Worm (Caenorhabditis elegans) whole organism, L1 larva: Measurements from ENCODE around the gene ptp-8.

ENCODE experiments used
- C04F5.9 ChIP-seq: sonication (generic microtip); optimal IDR thresholded peaks from 2 replicates; lab custom pipeline; 2016; ENCODE audit warnings: missing genetic modification characterization, missing compliant biosample characterization
- C34B4.2 ChIP-seq: sonication (generic microtip); optimal IDR thresholded peaks from 2 replicates; lab custom pipeline; 2017; ENCODE audit warnings: mild to moderate bottlenecking, missing genetic modification characterization, missing compliant biosample characterization
- F16B12.6 ChIP-seq: fragments of 150-350 bp; optimal IDR thresholded peaks from 2 replicates; lab custom pipeline; 2014; ENCODE audit warnings: missing biosample characterization, missing genetic modification characterization
- Y116A8C.19 ChIP-seq: sonication (generic microtip); optimal IDR thresholded peaks from 2 replicates; lab custom pipeline; 2016; ENCODE audit warnings: missing compliant biosample characterization, missing genetic modification characterization, borderline replicate concordance
- aha-1 ChIP-seq: fragments of 150-350 bp; optimal IDR thresholded peaks from 2 replicates; lab custom pipeline; 2014; ENCODE audit warnings: missing biosample characterization, missing genetic modification characterization
- blmp-1 ChIP-seq: fragments of 150-350 bp; optimal IDR thresholded peaks from 2 replicates; lab custom pipeline; 2014; ENCODE audit warnings: missing biosample characterization, missing genetic modification characterization
- ceh-8 ChIP-seq: fragments of 200-800 bp; sonication (Bioruptor generic); optimal IDR thresholded peaks from 2 replicates; lab custom pipeline; 2018; ENCODE audit warnings: mild to moderate bottlenecking, missing genetic modification characterization, moderate library complexity, missing compliant biosample characterization
- ceh-82 ChIP-seq, 3 experiments: fragments of 150-350 bp in 1 of 3; sonication (generic microtip) in 2 of 3; optimal IDR thresholded peaks; 2 replicates each; lab custom pipeline; 2014 to 2017; ENCODE audit warnings: missing biosample characterization in 3 of 3, missing genetic modification characterization in 3 of 3
- ceh-88 ChIP-seq: fragments of 200-800 bp; sonication (Bioruptor generic); IDR thresholded peaks from 2 replicates; pipeline ENCODE4 v1.3.6; 2022; ENCODE audit warnings: missing genetic modification characterization, missing compliant biosample characterization
- ces-1 ChIP-seq: fragments of 150-350 bp; optimal IDR thresholded peaks from 2 replicates; lab custom pipeline; 2014; ENCODE audit warnings: missing biosample characterization, missing genetic modification reagents, missing genetic modification characterization
- dpl-1 ChIP-seq, 3 experiments: fragments of 150-350 bp in 2 of 3; sonication (generic microtip) in 1 of 3; optimal IDR thresholded peaks; 2 replicates each; lab custom pipeline; 2014 to 2017; ENCODE audit warnings: missing biosample characterization in 3 of 3, missing genetic modification characterization in 3 of 3, missing genetic modification reagents in 3 of 3
- dsc-1 ChIP-seq: sonication (generic microtip); optimal IDR thresholded peaks from 2 replicates; lab custom pipeline; 2016; ENCODE audit warnings: mild to moderate bottlenecking, missing genetic modification characterization, missing compliant biosample characterization
- efl-1 ChIP-seq, 4 experiments: fragments of 150-350 bp; optimal IDR thresholded peaks in 3 of 4; peaks in 1 of 4; 1 replicate in 1 of 4; 2 replicates in 3 of 4; lab custom pipeline; 2014; ENCODE audit warnings: missing biosample characterization in 2 of 4, missing genetic modification characterization in 2 of 4, missing genetic modification reagents in 2 of 4
- egl-27 ChIP-seq, 2 experiments: fragments of 150-350 bp in 1 of 2; sonication (generic microtip); optimal IDR thresholded peaks; 3 replicates each; lab custom pipeline; 2017 to 2018; ENCODE audit warnings: missing biosample characterization in 2 of 2, missing genetic modification characterization in 2 of 2, missing genetic modification reagents in 2 of 2
- elt-2 ChIP-seq: sonication (generic microtip); optimal IDR thresholded peaks from 2 replicates; lab custom pipeline; 2016; ENCODE audit warnings: missing genetic modification characterization, mild to moderate bottlenecking, inconsistent platforms, missing compliant biosample characterization, missing genetic modification reagents
- fkh-4 ChIP-seq: sonication (generic microtip); optimal IDR thresholded peaks from 2 replicates; lab custom pipeline; 2016; ENCODE audit warnings: missing compliant biosample characterization, missing genetic modification characterization, borderline replicate concordance
- fkh-8 ChIP-seq: sonication (generic microtip); optimal IDR thresholded peaks from 2 replicates; lab custom pipeline; 2016; ENCODE audit warnings: mild to moderate bottlenecking, missing genetic modification characterization, missing compliant biosample characterization
- fos-1 ChIP-seq: fragments of 150-350 bp; optimal IDR thresholded peaks from 2 replicates; lab custom pipeline; 2014; ENCODE audit warnings: missing biosample characterization, missing genetic modification characterization
- hpl-2 ChIP-seq: fragments of 150-350 bp; optimal IDR thresholded peaks from 2 replicates; lab custom pipeline; 2014; ENCODE audit warnings: missing biosample characterization, missing genetic modification reagents, missing genetic modification characterization
- irx-1 ChIP-seq: sonication (generic microtip); optimal IDR thresholded peaks from 2 replicates; lab custom pipeline; 2016; ENCODE audit warnings: missing genetic modification characterization, missing compliant biosample characterization
- jun-1 ChIP-seq: fragments of 150-350 bp; optimal IDR thresholded peaks from 2 replicates; lab custom pipeline; 2014; ENCODE audit warnings: missing biosample characterization, missing genetic modification reagents, missing genetic modification characterization
- lin-13 ChIP-seq: fragments of 150-350 bp; optimal IDR thresholded peaks from 2 replicates; lab custom pipeline; 2014; ENCODE audit warnings: missing biosample characterization, missing genetic modification reagents, missing genetic modification characterization
- lin-14 ChIP-seq: fragments of 200-800 bp; sonication (Bioruptor generic); optimal IDR thresholded peaks from 2 replicates; lab custom pipeline; 2018; ENCODE audit warnings: mild to moderate bottlenecking, missing genetic modification characterization, moderate library complexity, missing compliant biosample characterization
- lin-15B ChIP-seq: fragments of 150-350 bp; sonication (generic microtip); optimal IDR thresholded peaks from 3 replicates; lab custom pipeline; 2014; ENCODE audit warnings: missing biosample characterization, missing genetic modification characterization
- lir-3 ChIP-seq: sonication (generic microtip); optimal IDR thresholded peaks from 2 replicates; lab custom pipeline; 2016; ENCODE audit warnings: mild to moderate bottlenecking, missing genetic modification characterization, moderate library complexity, missing compliant biosample characterization; ENCODE audit not compliant: poor library complexity
- lsy-2 ChIP-seq, 2 experiments: fragments of 150-350 bp; optimal IDR thresholded peaks; 2 replicates each; lab custom pipeline; 2014; ENCODE audit warnings: missing biosample characterization in 2 of 2, missing genetic modification characterization in 2 of 2
- mab-9 ChIP-seq: fragments of 200-800 bp; sonication (Bioruptor generic); IDR thresholded peaks from 2 replicates; pipeline ENCODE4 v1.3.6; 2022; ENCODE audit warnings: missing genetic modification reagents, missing genetic modification characterization, missing compliant biosample characterization
- mep-1 ChIP-seq: fragments of 150-350 bp; optimal IDR thresholded peaks from 2 replicates; lab custom pipeline; 2014; ENCODE audit warnings: missing biosample characterization, missing genetic modification characterization
- nhr-19 ChIP-seq: fragments of 200-800 bp; sonication (Bioruptor generic); conservative IDR thresholded peaks from 2 replicates; pipeline ENCODE4 v1.3.6; 2022; ENCODE audit warnings: missing genetic modification characterization, missing compliant biosample characterization
- nhr-237 ChIP-seq: fragments of 150-350 bp; optimal IDR thresholded peaks from 2 replicates; lab custom pipeline; 2014; ENCODE audit warnings: missing biosample characterization, missing genetic modification characterization
- nhr-47 ChIP-seq: sonication (generic microtip); optimal IDR thresholded peaks from 2 replicates; lab custom pipeline; 2016; ENCODE audit warnings: mild to moderate bottlenecking, missing genetic modification characterization, moderate library complexity, missing compliant biosample characterization
- nhr-71 ChIP-seq: sonication (generic microtip); optimal IDR thresholded peaks from 2 replicates; lab custom pipeline; 2016; ENCODE audit warnings: mild to moderate bottlenecking, missing genetic modification characterization, moderate library complexity, missing compliant biosample characterization
- nhr-77 ChIP-seq: fragments of 150-350 bp; optimal IDR thresholded peaks from 2 replicates; lab custom pipeline; 2014; ENCODE audit warnings: missing biosample characterization, missing genetic modification characterization
- nhr-85 ChIP-seq: sonication (generic microtip); peaks from one replicate; lab custom pipeline; 2016; ENCODE audit warnings: missing genetic modification characterization, inconsistent platforms, missing compliant biosample characterization
- pax-3 ChIP-seq: fragments of 200-800 bp; sonication (Bioruptor generic); optimal IDR thresholded peaks from 2 replicates; lab custom pipeline; 2018; ENCODE audit warnings: mild to moderate bottlenecking, missing genetic modification characterization, moderate library complexity, missing compliant biosample characterization
- rnt-1 ChIP-seq: sonication (generic microtip); optimal IDR thresholded peaks from 2 replicates; lab custom pipeline; 2016; ENCODE audit warnings: mild to moderate bottlenecking, missing genetic modification characterization, moderate library complexity, missing compliant biosample characterization
- skn-1 ChIP-seq: fragments of 150-350 bp; optimal IDR thresholded peaks from 2 replicates; lab custom pipeline; 2014; ENCODE audit warnings: missing biosample characterization, missing genetic modification characterization
- snpc-4 ChIP-seq: fragments of 150-350 bp; optimal IDR thresholded peaks from 2 replicates; lab custom pipeline; 2014; ENCODE audit warnings: missing biosample characterization, missing genetic modification characterization
- sox-4 ChIP-seq: sonication (generic microtip); optimal IDR thresholded peaks from 2 replicates; lab custom pipeline; 2016; ENCODE audit warnings: missing genetic modification characterization, missing compliant biosample characterization
- sptf-1 ChIP-seq: fragments of 150-350 bp; optimal IDR thresholded peaks from 2 replicates; lab custom pipeline; 2014; ENCODE audit warnings: missing biosample characterization, missing genetic modification characterization
- swsn-7 ChIP-seq: sonication (generic microtip); optimal IDR thresholded peaks from 2 replicates; lab custom pipeline; 2016; ENCODE audit warnings: missing genetic modification characterization, missing compliant biosample characterization
- tbx-2 ChIP-seq: sonication (generic microtip); optimal IDR thresholded peaks from 2 replicates; lab custom pipeline; 2016; ENCODE audit warnings: missing genetic modification characterization, missing compliant biosample characterization
- tlp-1 ChIP-seq: fragments of 150-350 bp; optimal IDR thresholded peaks from 2 replicates; lab custom pipeline; 2014; ENCODE audit warnings: missing biosample characterization, missing genetic modification characterization
- unc-130 ChIP-seq: fragments of 150-350 bp; optimal IDR thresholded peaks from 2 replicates; lab custom pipeline; 2017; ENCODE audit warnings: missing biosample characterization, missing genetic modification characterization, inconsistent platforms
- unc-86 ChIP-seq: sonication (generic microtip); optimal IDR thresholded peaks from 2 replicates; lab custom pipeline; 2016; ENCODE audit warnings: missing genetic modification characterization, missing compliant biosample characterization
- xbp-1 ChIP-seq: sonication (generic microtip); optimal IDR thresholded peaks from 2 replicates; lab custom pipeline; 2016; ENCODE audit warnings: missing genetic modification characterization, missing compliant biosample characterization
- zip-4 ChIP-seq: fragments of 200-800 bp; sonication (Bioruptor generic); optimal IDR thresholded peaks from 2 replicates; lab custom pipeline; 2018; ENCODE audit warnings: mild to moderate bottlenecking, missing genetic modification characterization, moderate library complexity, missing compliant biosample characterization
- ztf-4 ChIP-seq: fragments of 150-350 bp; optimal IDR thresholded peaks from 2 replicates; lab custom pipeline; 2014; ENCODE audit warnings: missing biosample characterization, missing genetic modification characterization

ptp-8 gene

DNA sequence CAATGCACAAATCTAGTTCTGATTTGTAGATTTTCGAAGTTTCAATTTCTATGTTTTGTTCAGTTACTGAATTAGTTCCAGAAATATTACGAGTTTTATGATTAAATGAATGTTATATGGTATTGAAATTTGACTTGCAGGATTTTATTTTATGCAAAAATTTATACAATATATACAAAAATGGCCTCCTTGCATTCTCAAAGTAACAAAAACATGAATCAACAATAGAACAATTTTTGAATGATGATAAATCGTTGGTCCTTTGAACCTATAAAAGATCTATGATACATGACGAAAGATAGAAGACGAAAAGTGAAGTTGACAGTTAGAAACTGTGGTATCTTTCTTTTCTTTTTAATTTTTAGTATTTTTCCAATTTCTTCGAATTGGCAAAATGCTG, 5.3 kb upstream of the ptp-8 start, which contains the start of gene T12B3.2:
Gene T12B3.2, plus strand, starts transcription at position 301 of the 400 bp plus-strand sequence.
- TF ChIP-seq ztf-4 (no peak), tlp-1 (no peak), ceh-88 (GFP tag; lab: Robert Waterston, UW) (no peak), sox-4 (tag; lab: Kevin White, UChicago) (no peak), nhr-19 (GFP tag; lab: Robert Waterston, UW) (no peak), unc-130 (no peak), snpc-4 (no peak), nhr-77 (tag; lab: Kevin White, UChicago) (no peak), hpl-2 (GFP tag; lab: Kevin White, UChicago) (no peak), dpl-1 (GFP tag; optimal IDR thresholded peaks at IDR 0.05; lab: Kevin White, UChicago) (no peak), swsn-7 (tag; lab: Kevin White, UChicago) (no peak), mab-9 (GFP tag; lab: Robert Waterston, UW) (no peak), fkh-4 (tag; lab: Kevin White, UChicago) (no peak), lsy-2 (tag; optimal IDR thresholded peaks at IDR 0.05; lab: Kevin White, UChicago) (no peak), ces-1 (GFP tag; lab: Kevin White, UChicago) (no peak), zip-4 (GFP tag; lab: Kevin White, UChicago) (no peak), blmp-1 (tag; lab: Kevin White, UChicago) (no peak), fkh-8 (tag; lab: Kevin White, UChicago) (no peak)
- TF ChIP-seq, all 84 proteins: peak for 0

DNA sequence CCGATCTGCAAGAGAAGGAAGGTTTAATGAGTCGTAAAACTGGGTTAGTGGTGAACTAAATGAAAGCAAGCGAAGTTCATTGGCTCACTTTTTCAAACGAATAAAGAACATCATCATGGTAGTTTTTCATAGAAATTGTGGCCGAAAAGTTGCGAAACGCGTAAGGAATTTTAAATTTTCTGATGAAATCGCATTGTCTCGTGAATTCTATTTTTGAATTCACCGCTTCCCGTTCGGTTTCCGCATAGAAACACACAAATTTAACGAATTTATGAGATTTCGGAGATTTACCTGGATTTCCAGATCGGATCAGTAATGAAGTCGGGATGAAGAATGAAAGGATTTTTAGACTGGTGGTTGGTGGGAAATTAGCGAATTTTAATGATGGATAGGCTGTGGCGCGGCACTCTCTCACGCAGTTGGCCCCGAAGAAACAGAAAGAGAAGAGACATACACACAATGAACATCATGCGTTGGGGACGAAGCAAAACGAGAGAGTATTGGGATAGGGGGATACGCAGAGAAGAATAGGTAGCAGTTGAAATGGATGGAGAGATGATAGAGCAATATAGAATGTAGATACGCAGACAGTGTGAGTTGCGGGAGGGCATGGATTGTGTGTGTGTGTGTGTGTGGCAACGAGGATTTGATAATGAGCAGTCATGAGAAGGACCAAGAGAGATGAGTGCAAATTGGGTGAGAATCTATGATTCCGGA, 5.1 kb downstream of the ptp-8 start:
- TF ChIP-seq unc-86 (tag; lab: Kevin White, UChicago) (peak; percentile 89), ceh-8 (GFP tag; lab: Kevin White, UChicago) (peak; percentile 59), snpc-4 (peak; percentile 38), lin-13 (GFP tag; lab: Kevin White, UChicago) (peak; percentile 37), pax-3 (tag; lab: Kevin White, UChicago) (no peak), skn-1 (tag; lab: Kevin White, UChicago) (no peak), egl-27 (tag; optimal IDR thresholded peaks at IDR 0.05; lab: Kevin White, UChicago) (no peak), zip-4 (GFP tag; lab: Kevin White, UChicago) (no peak), lsy-2 (tag; optimal IDR thresholded peaks at IDR 0.05; lab: Kevin White, UChicago) (peak; percentile 64 to 68), sox-4 (tag; lab: Kevin White, UChicago) (no peak), nhr-237 (tag; lab: Kevin White, UChicago) (no peak), dpl-1 (GFP tag; optimal IDR thresholded peaks at IDR 0.05; lab: Kevin White, UChicago) (peak in 2 of 3 experiments; percentile 22 to 39), jun-1 (tag; lab: Kevin White, UChicago) (peak; percentile 8), nhr-19 (GFP tag; lab: Robert Waterston, UW) (peak; percentile 58), dsc-1 (tag; lab: Kevin White, UChicago) (peak; percentile 76), fkh-8 (tag; lab: Kevin White, UChicago) (peak; percentile 45), fkh-4 (tag; lab: Kevin White, UChicago) (no peak), aha-1 (tag; lab: Kevin White, UChicago) (no peak), C34B4.2 (tag; lab: Kevin White, UChicago) (no peak), nhr-47 (peak; percentile 64), lin-15B (tag; lab: Kevin White, UChicago) (no peak), C04F5.9 (tag; lab: Kevin White, UChicago) (peak; percentile 1), ztf-4 (peak; percentile 24), blmp-1 (tag; lab: Kevin White, UChicago) (peak; percentile 66), ceh-82 (tag; optimal IDR thresholded peaks at IDR 0.05; lab: Kevin White, UChicago) (peak; percentile 6 to 57 (median 8)), elt-2 (tag; lab: Kevin White, UChicago) (no peak), irx-1 (peak; percentile 5), fos-1 (peak; percentile 20), xbp-1 (peak; percentile 42), rnt-1 (tag; lab: Kevin White, UChicago) (peak; percentile 82), nhr-71 (tag; lab: Kevin White, UChicago) (peak; percentile 87), tbx-2 (tag; lab: Kevin White, UChicago) (peak; percentile 68), sptf-1 (tag; lab: Kevin White, UChicago) (no peak), F16B12.6 (no peak), Y116A8C.19 (tag; lab: Kevin White, UChicago) (no peak), nhr-85 (tag; lab: Kevin White, UChicago) (peak; percentile 75), lir-3 (tag; lab: Kevin White, UChicago) (no peak), lin-14 (peak; percentile 94), mep-1 (tag; lab: Kevin White, UChicago) (peak; percentile 43), efl-1 (optimal IDR thresholded peaks at IDR 0.05; lab: Kevin White, UChicago) (peak; percentile 53 to 64), efl-1 (GFP tag; optimal IDR thresholded peaks at IDR 0.05 in 1 of 2; lab: Kevin White, UChicago) (no peak)
